Fruit fly (Drosophila melanogaster) whole organism, prepupa: Measurements from ENCODE around the gene CG17107.

ENCODE experiments used
- Blimp-1 ChIP-seq: fragments of 200-800 bp; sonication (Bioruptor generic); optimal IDR thresholded peaks from 3 replicates; lab custom pipeline; 2017; ENCODE audit warnings: missing biosample characterization, missing genetic modification characterization, mild to moderate bottlenecking, moderate library complexity, missing genetic modification reagents
- CG10631 ChIP-seq: fragments of 200-800 bp; sonication (Bioruptor generic); optimal IDR thresholded peaks from 2 replicates; lab custom pipeline; 2016; ENCODE audit warnings: missing biosample characterization, missing genetic modification characterization
- CG11294 ChIP-seq: fragments of 200-800 bp; sonication (Bioruptor generic); IDR thresholded peaks from 2 replicates; pipeline ENCODE4 v1.3.6; 2022; ENCODE audit warnings: missing biosample characterization, missing genetic modification characterization
- CG11762 ChIP-seq: fragments of 200-800 bp; sonication (Bioruptor generic); optimal IDR thresholded peaks from 3 replicates; lab custom pipeline; 2016; ENCODE audit warnings: missing biosample characterization, missing genetic modification characterization; ENCODE audit not compliant: insufficient read depth
- CG11902 ChIP-seq: fragments of 200-800 bp; sonication (Bioruptor generic); optimal IDR thresholded peaks from 3 replicates; lab custom pipeline; 2016; ENCODE audit warnings: missing biosample characterization, missing genetic modification characterization
- CG1621 ChIP-seq: fragments of 200-800 bp; sonication (Bioruptor generic); optimal IDR thresholded peaks from 3 replicates; lab custom pipeline; 2018; ENCODE audit warnings: missing biosample characterization, mild to moderate bottlenecking, missing genetic modification characterization
- CG16779 ChIP-seq: fragments of 200-800 bp; sonication (Bioruptor generic); optimal IDR thresholded peaks from 3 replicates; lab custom pipeline; 2017; ENCODE audit warnings: missing biosample characterization, mild to moderate bottlenecking, missing genetic modification characterization
- CG31627 ChIP-seq: fragments of 200-800 bp; sonication (Bioruptor generic); optimal IDR thresholded peaks from 3 replicates; lab custom pipeline; 2016; ENCODE audit warnings: missing biosample characterization, missing genetic modification characterization
- CG32006 ChIP-seq: fragments of 200-800 bp; sonication (Bioruptor generic); optimal IDR thresholded peaks from 3 replicates; lab custom pipeline; 2017; ENCODE audit warnings: missing biosample characterization, mild to moderate bottlenecking, missing genetic modification characterization
- CG34406 ChIP-seq: fragments of 200-800 bp; sonication (Bioruptor generic); optimal IDR thresholded peaks from 3 replicates; lab custom pipeline; 2016; ENCODE audit warnings: missing biosample characterization, missing genetic modification characterization
- CG4318 ChIP-seq: fragments of 200-800 bp; sonication (Bioruptor generic); optimal IDR thresholded peaks from 3 replicates; lab custom pipeline; 2017; ENCODE audit warnings: missing biosample characterization, mild to moderate bottlenecking, missing genetic modification characterization
- CG6163 ChIP-seq: fragments of 200-800 bp; sonication (Bioruptor generic); IDR thresholded peaks from 3 replicates; pipeline ENCODE4 v1.3.6; 2022; ENCODE audit warnings: missing biosample characterization, missing genetic modification characterization
- CG6792 ChIP-seq: fragments of 200-800 bp; sonication (Bioruptor generic); optimal IDR thresholded peaks from 3 replicates; lab custom pipeline; 2016; ENCODE audit warnings: missing biosample characterization, missing genetic modification characterization
- CG6808 ChIP-seq: fragments of 200-800 bp; sonication (Bioruptor generic); optimal IDR thresholded peaks from 3 replicates; lab custom pipeline; 2017; ENCODE audit warnings: missing biosample characterization, missing genetic modification characterization, mild to moderate bottlenecking, moderate library complexity, missing genetic modification reagents
- CG6854 ChIP-seq: fragments of 200-800 bp; sonication (Bioruptor generic); optimal IDR thresholded peaks from 2 replicates; lab custom pipeline; 2017; ENCODE audit warnings: missing biosample characterization, mild to moderate bottlenecking, missing genetic modification characterization
- CG7368 ChIP-seq: fragments of 200-800 bp; sonication (Bioruptor generic); optimal IDR thresholded peaks from 3 replicates; lab custom pipeline; 2016; ENCODE audit warnings: missing biosample characterization, missing genetic modification characterization
- CG8119 ChIP-seq: fragments of 200-800 bp; sonication (Bioruptor generic); IDR thresholded peaks from 3 replicates; pipeline ENCODE4 v1.3.6; 2022; ENCODE audit warnings: missing biosample characterization, missing genetic modification characterization
- CG8319 ChIP-seq: fragments of 200-800 bp; sonication (Bioruptor generic); optimal IDR thresholded peaks from 3 replicates; lab custom pipeline; 2016; ENCODE audit warnings: missing biosample characterization, missing genetic modification characterization
- CG9139 ChIP-seq: fragments of 200-800 bp; sonication (Bioruptor generic); optimal IDR thresholded peaks from 3 replicates; lab custom pipeline; 2017; ENCODE audit warnings: missing biosample characterization, mild to moderate bottlenecking, missing genetic modification characterization
- Eip75B ChIP-seq: fragments of 200-800 bp; sonication (Bioruptor generic); optimal IDR thresholded peaks from 3 replicates; lab custom pipeline; 2016; ENCODE audit warnings: missing biosample characterization, missing genetic modification characterization
- Eip93F ChIP-seq: fragments of 200-800 bp; sonication (Bioruptor generic); optimal IDR thresholded peaks from 2 replicates; lab custom pipeline; 2016; ENCODE audit warnings: missing biosample characterization, mild to moderate bottlenecking, missing genetic modification characterization
- Ets21C ChIP-seq: fragments of 200-800 bp; sonication (Bioruptor generic); optimal IDR thresholded peaks from 3 replicates; lab custom pipeline; 2016; ENCODE audit warnings: missing biosample characterization, missing genetic modification characterization
- Ets96B ChIP-seq: fragments of 200-800 bp; optimal IDR thresholded peaks from 2 replicates; lab custom pipeline; 2019; ENCODE audit warnings: missing biosample characterization, mild to moderate bottlenecking, missing genetic modification characterization, moderate library complexity
- Gug ChIP-seq: fragments of 200-800 bp; sonication (Bioruptor generic); IDR thresholded peaks from 2 replicates; pipeline ENCODE4 v1.3.6; 2022; ENCODE audit warnings: missing biosample characterization, missing genetic modification characterization
- Hr38 ChIP-seq: sonication (Bioruptor generic); optimal IDR thresholded peaks from 2 replicates; lab custom pipeline; 2016; ENCODE audit warnings: missing biosample characterization, missing genetic modification characterization
- Hr39 ChIP-seq: fragments of 200-800 bp; sonication (Bioruptor generic); optimal IDR thresholded peaks from 2 replicates; lab custom pipeline; 2016; ENCODE audit warnings: missing biosample characterization, missing genetic modification characterization
- Lpt ChIP-seq: fragments of 200-800 bp; sonication (Bioruptor generic); optimal IDR thresholded peaks from 3 replicates; lab custom pipeline; 2016; ENCODE audit warnings: missing biosample characterization, missing genetic modification characterization
- Met ChIP-seq: fragments of 200-800 bp; sonication (Bioruptor generic); optimal IDR thresholded peaks from 3 replicates; lab custom pipeline; 2016; ENCODE audit warnings: missing biosample characterization, missing genetic modification characterization
- OdsH ChIP-seq: fragments of 200-800 bp; sonication (Bioruptor generic); optimal IDR thresholded peaks from 3 replicates; lab custom pipeline; 2016; ENCODE audit warnings: missing biosample characterization, missing genetic modification characterization
- Sox102F ChIP-seq: fragments of 200-800 bp; sonication (Bioruptor generic); optimal IDR thresholded peaks from 2 replicates; lab custom pipeline; 2016; ENCODE audit warnings: missing biosample characterization, mild to moderate bottlenecking, missing genetic modification characterization
- Sox14 ChIP-seq: fragments of 200-800 bp; sonication (Bioruptor generic); optimal IDR thresholded peaks from 3 replicates; lab custom pipeline; 2016; ENCODE audit warnings: missing biosample characterization, missing genetic modification characterization
- Sox15 ChIP-seq: fragments of 200-800 bp; sonication (Bioruptor generic); optimal IDR thresholded peaks from 3 replicates; lab custom pipeline; 2016; ENCODE audit warnings: missing biosample characterization, missing genetic modification characterization
- achi ChIP-seq: fragments of 200-800 bp; sonication (Bioruptor generic); optimal IDR thresholded peaks from 3 replicates; lab custom pipeline; 2016; ENCODE audit warnings: missing biosample characterization, missing genetic modification characterization
- acj6 ChIP-seq: fragments of 200-800 bp; sonication (Bioruptor generic); optimal IDR thresholded peaks from 3 replicates; lab custom pipeline; 2016; ENCODE audit warnings: missing biosample characterization, missing genetic modification characterization
- cyc ChIP-seq: fragments of 200-800 bp; sonication (Bioruptor generic); optimal IDR thresholded peaks from 3 replicates; lab custom pipeline; 2016; ENCODE audit warnings: missing biosample characterization, missing genetic modification characterization
- eg ChIP-seq: fragments of 200-800 bp; sonication (Bioruptor generic); IDR thresholded peaks from 3 replicates; pipeline ENCODE4 v1.3.6; 2022; ENCODE audit warnings: missing biosample characterization, missing genetic modification characterization
- fd59A ChIP-seq: fragments of 200-800 bp; sonication (Bioruptor generic); optimal IDR thresholded peaks from 2 replicates; lab custom pipeline; 2017; ENCODE audit warnings: missing biosample characterization, mild to moderate bottlenecking, missing genetic modification characterization, missing genetic modification reagents
- fd85E ChIP-seq: fragments of 200-800 bp; sonication (Bioruptor generic); optimal IDR thresholded peaks from 3 replicates; lab custom pipeline; 2016; ENCODE audit warnings: missing biosample characterization, missing genetic modification characterization
- fkh ChIP-seq: fragments of 200-800 bp; sonication (Bioruptor generic); optimal IDR thresholded peaks from 3 replicates; lab custom pipeline; 2017; ENCODE audit warnings: missing biosample characterization, mild to moderate bottlenecking, missing genetic modification characterization, moderate library complexity
- net ChIP-seq: fragments of 200-800 bp; sonication (Bioruptor generic); optimal IDR thresholded peaks from 3 replicates; lab custom pipeline; 2016; ENCODE audit warnings: missing biosample characterization, missing genetic modification characterization
- pdm3 ChIP-seq: fragments of 200-800 bp; sonication (Bioruptor generic); optimal IDR thresholded peaks from 3 replicates; lab custom pipeline; 2016; ENCODE audit warnings: missing biosample characterization, missing genetic modification characterization
- salr ChIP-seq, 2 experiments: fragments of 200-800 bp; sonication (Bioruptor generic); optimal IDR thresholded peaks; 3 replicates each; lab custom pipeline; 2016 to 2018; ENCODE audit warnings: missing biosample characterization in 2 of 2, missing genetic modification characterization in 2 of 2, mild to moderate bottlenecking in 1 of 2
- ss ChIP-seq, 2 experiments: fragments of 200-800 bp; sonication (Bioruptor generic); optimal IDR thresholded peaks; 2 replicates in 1 of 2; 3 replicates in 1 of 2; lab custom pipeline; 2017 to 2018; ENCODE audit warnings: mild to moderate bottlenecking in 2 of 2, missing biosample characterization in 2 of 2, missing genetic modification characterization in 2 of 2, moderate library complexity in 1 of 2
- svp ChIP-seq: fragments of 200-800 bp; sonication (Bioruptor generic); peaks from one replicate; lab custom pipeline; 2016; ENCODE audit warnings: missing biosample characterization, missing genetic modification characterization
- topi ChIP-seq: fragments of 200-800 bp; sonication (Bioruptor generic); optimal IDR thresholded peaks from 3 replicates; lab custom pipeline; 2016; ENCODE audit warnings: missing biosample characterization, missing genetic modification characterization
- vri ChIP-seq: fragments of 200-800 bp; sonication (Bioruptor generic); optimal IDR thresholded peaks from 3 replicates; lab custom pipeline; 2016; ENCODE audit warnings: missing biosample characterization, mild to moderate bottlenecking, missing genetic modification characterization

Gene CG17107

dm6 chr2L:10672989-10673388 is 8.7 kb upstream of the CG17107 start (continued):
- TF ChIP-seq Hr39 (GFP tag; lab: Kevin White, UChicago) (no peak), Eip93F (no peak), CG31627 (GFP tag; lab: Kevin White, UChicago) (no peak), Sox15 (GFP tag; lab: Kevin White, UChicago) (no peak), Met (GFP tag; lab: Kevin White, UChicago) (no peak), Ets21C (GFP tag; lab: Kevin White, UChicago) (no peak), CG8319 (GFP tag; lab: Kevin White, UChicago) (no peak), topi (GFP tag; lab: Kevin White, UChicago) (no peak), CG6808 (GFP tag; lab: Kevin White, UChicago) (peak; percentile 37), Ets96B (peak; percentile 63), CG6163 (GFP tag; lab: Robert Waterston, UW) (0 out of 3 replicates have a peak, but pooled peaks have one; percentile 13)
- TF ChIP-seq, all 60 proteins: peak for 26

DNA sequence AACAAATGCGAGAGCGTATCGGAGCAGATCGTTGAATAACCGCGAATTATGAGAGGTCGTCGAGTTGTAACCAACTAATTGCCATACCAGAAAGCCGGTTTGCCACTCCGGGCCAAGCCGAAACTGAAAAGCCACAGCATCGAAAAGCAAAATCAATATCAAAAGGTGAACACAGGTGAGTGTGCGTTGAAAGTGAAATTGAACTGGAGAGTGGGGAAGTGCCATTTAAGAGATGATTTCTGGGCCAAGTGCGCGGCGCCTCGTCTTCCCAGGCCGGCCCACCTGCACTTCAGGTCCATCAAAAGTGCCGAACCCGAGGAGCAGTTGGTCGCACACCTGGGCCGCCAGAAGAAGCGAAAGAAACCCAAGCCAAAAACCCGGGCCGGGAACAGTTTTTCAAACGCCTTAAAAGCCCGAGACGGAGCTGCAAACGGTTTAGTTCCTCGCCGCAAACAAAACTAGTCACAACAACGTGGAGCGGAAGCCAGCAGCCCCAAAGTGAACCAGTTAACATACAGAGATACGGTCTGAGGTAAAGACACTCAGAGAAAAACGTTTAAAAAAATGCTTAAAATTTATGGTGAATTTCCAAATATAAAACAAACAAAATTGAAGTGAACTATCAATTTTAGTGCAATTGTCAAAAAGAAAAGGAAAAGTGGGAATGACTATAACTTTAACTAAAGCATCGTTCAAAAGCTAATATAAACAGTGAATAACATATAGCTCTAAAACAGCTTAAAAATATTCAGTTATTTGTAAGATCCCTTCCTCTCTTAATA is 4.6 kb upstream of the CG17107 start, which contains the start of gene CG17104:
Gene CG17104, plus strand, starts transcription at position 266 of the 782 bp plus-strand sequence.
- peak; percentile 89 for TF ChIP-seq CG32006 (GFP tag; lab: Kevin White, UChicago)
- TF ChIP-seq fkh: no peak
- TF ChIP-seq CG6792 (GFP tag; lab: Kevin White, UChicago): peak; percentile 55
- TF ChIP-seq net: peak; percentile 77
- peak; percentile 47 to 73 for TF ChIP-seq ss (GFP tag; optimal IDR thresholded peaks at IDR 0.05; lab: Kevin White, UChicago)
- peak; percentile 42 for TF ChIP-seq fd59A (GFP tag; lab: Kevin White, UChicago)
- no peak for TF ChIP-seq Hr38 (GFP tag; lab: Kevin White, UChicago)
- peak; percentile 79 for TF ChIP-seq svp (GFP tag; lab: Kevin White, UChicago)
- peak; percentile 60 for TF ChIP-seq Sox14 (GFP tag; lab: Kevin White, UChicago)
- peak; percentile 35 for TF ChIP-seq Sox15 (GFP tag; lab: Kevin White, UChicago)
- TF ChIP-seq Ets96B: peak; percentile 72
- peak; percentile 73 for TF ChIP-seq eg (GFP tag; lab: Robert Waterston, UW)
- TF ChIP-seq Gug (GFP tag; lab: Robert Waterston, UW): peak; percentile 58; the same call in 1 of the 2 replicates
- TF ChIP-seq cyc: peak; percentile 43
- peak; percentile 56 for TF ChIP-seq CG6808 (GFP tag; lab: Kevin White, UChicago)
- TF ChIP-seq fd85E (GFP tag; lab: Kevin White, UChicago): no peak
- TF ChIP-seq Sox102F: peak; percentile 37
- TF ChIP-seq CG9139 (GFP tag; lab: Kevin White, UChicago): no peak
- no peak for TF ChIP-seq CG16779
- TF ChIP-seq pdm3 (GFP tag; lab: Kevin White, UChicago): peak; percentile 73
- TF ChIP-seq CG11762 (GFP tag; lab: Kevin White, UChicago): peak; percentile 61
- TF ChIP-seq CG1621: peak; percentile 55
- TF ChIP-seq Lpt: peak; percentile 68
- peak; percentile 71 for TF ChIP-seq OdsH (GFP tag; lab: Kevin White, UChicago)
- TF ChIP-seq vri (GFP tag; lab: Kevin White, UChicago): peak; percentile 6
- TF ChIP-seq CG31627 (GFP tag; lab: Kevin White, UChicago): peak; percentile 47
- 0 out of 2 replicates have a peak, but pooled peaks have one; percentile 16 for TF ChIP-seq CG11294 (GFP tag; lab: Robert Waterston, UW)
- TF ChIP-seq CG10631 (GFP tag; lab: Kevin White, UChicago): peak; percentile 71
- peak; percentile 73 for TF ChIP-seq Eip75B (GFP tag; lab: Kevin White, UChicago)
- TF ChIP-seq topi (GFP tag; lab: Kevin White, UChicago): peak; percentile 63
- peak; percentile 90 for TF ChIP-seq Blimp-1
- peak; percentile 71 for TF ChIP-seq achi (GFP tag; lab: Kevin White, UChicago)
- peak; percentile 6 for TF ChIP-seq Ets21C (GFP tag; lab: Kevin White, UChicago)
- TF ChIP-seq CG4318: peak; percentile 67
- TF ChIP-seq CG7368 (GFP tag; lab: Kevin White, UChicago): peak; percentile 19
- peak; percentile 4 for TF ChIP-seq CG11902 (GFP tag; lab: Kevin White, UChicago)
- TF ChIP-seq CG8119 (GFP tag; lab: Robert Waterston, UW): peak; percentile 89
- TF ChIP-seq Eip93F: no peak
- TF ChIP-seq CG8319 (GFP tag; lab: Kevin White, UChicago): no peak
- TF ChIP-seq salr (GFP tag; optimal IDR thresholded peaks at IDR 0.05; lab: Kevin White, UChicago): peak in 1 of 2 experiments; percentile 48
- TF ChIP-seq acj6 (GFP tag; lab: Kevin White, UChicago): peak; percentile 61
- peak; percentile 68; the same call in 2 of the 3 replicates for TF ChIP-seq CG6163 (GFP tag; lab: Robert Waterston, UW)
- no peak for TF ChIP-seq CG6854 (GFP tag; lab: Kevin White, UChicago)
- TF ChIP-seq CG34406: peak; percentile 55
